Worm (Caenorhabditis elegans) whole organism, young adult: ENCODE measurements around the gene ndab-2.
A peak's percentile ranks its signal among the peaks of the same experiment; 100 is the strongest.

Experiments used
- B0336.3 ChIP-seq: fragments of 200-800 bp; sonication (Bioruptor generic); IDR thresholded peaks from 2 replicates; pipeline ENCODE4 v1.3.6; 2022; ENCODE audit warnings: missing genetic modification characterization, missing compliant biosample characterization
- C17E4.6 ChIP-seq: fragments of 200-800 bp; sonication (Bioruptor generic); IDR thresholded peaks from 2 replicates; pipeline ENCODE4 v1.3.6; 2022; ENCODE audit warnings: missing genetic modification reagents, missing genetic modification characterization, missing compliant biosample characterization
- D2030.7 ChIP-seq: fragments of 200-800 bp; sonication (Bioruptor generic); IDR thresholded peaks from 2 replicates; pipeline ENCODE4 v1.3.6; 2022; ENCODE audit warnings: missing genetic modification reagents, missing genetic modification characterization, missing compliant biosample characterization
- F23B12.7 ChIP-seq: sonication (generic microtip); optimal IDR thresholded peaks from 2 replicates; lab custom pipeline; 2017; ENCODE audit warnings: missing genetic modification characterization, mild to moderate bottlenecking, missing compliant biosample characterization, antibody characterized with exemption, moderate library complexity; ENCODE audit not compliant: insufficient read depth
- F33H1.4 ChIP-seq: fragments of 200-800 bp; sonication (Bioruptor generic); IDR thresholded peaks from 2 replicates; pipeline ENCODE4 v1.3.6; 2022; ENCODE audit warnings: missing genetic modification reagents, missing genetic modification characterization, missing compliant biosample characterization
- F37B4.10 ChIP-seq: fragments of 200-800 bp; sonication (Bioruptor generic); IDR thresholded peaks from 2 replicates; pipeline ENCODE4 v1.3.6; 2022; ENCODE audit warnings: missing genetic modification characterization, missing compliant biosample characterization
- Y67H2A.10 ChIP-seq: fragments of 200-800 bp; sonication (Bioruptor generic); conservative IDR thresholded peaks from 2 replicates; pipeline ENCODE4 v1.3.6; 2022; ENCODE audit warnings: missing genetic modification reagents, missing genetic modification characterization, missing compliant biosample characterization
- ZK185.1 ChIP-seq: sonication (generic microtip); optimal IDR thresholded peaks from 2 replicates; lab custom pipeline; 2016; ENCODE audit warnings: mild to moderate bottlenecking, missing genetic modification characterization, missing compliant biosample characterization; ENCODE audit not compliant: poor library complexity, severe bottlenecking
- aptf-2 ChIP-seq: fragments of 200-800 bp; sonication (Bioruptor generic); conservative IDR thresholded peaks from 2 replicates; pipeline ENCODE4 v1.3.6; 2022; ENCODE audit warnings: missing genetic modification reagents, missing genetic modification characterization, missing compliant biosample characterization
- bed-2 ChIP-seq: fragments of 200-800 bp; sonication (Bioruptor generic); IDR thresholded peaks from 2 replicates; pipeline ENCODE4 v1.3.6; 2022; ENCODE audit warnings: missing genetic modification reagents, missing genetic modification characterization, missing compliant biosample characterization
- ceh-27 ChIP-seq: fragments of 200-800 bp; sonication (Bioruptor generic); optimal IDR thresholded peaks from 2 replicates; lab custom pipeline; 2018; ENCODE audit warnings: mild to moderate bottlenecking, missing genetic modification characterization, moderate library complexity, missing compliant biosample characterization
- ceh-91 ChIP-seq: fragments of 200-800 bp; sonication (Bioruptor generic); IDR thresholded peaks from 2 replicates; pipeline ENCODE4 v1.3.6; 2022; ENCODE audit warnings: missing genetic modification reagents, missing genetic modification characterization, missing compliant biosample characterization
- chd-7 ChIP-seq: sonication (generic microtip); optimal IDR thresholded peaks from 2 replicates; lab custom pipeline; 2016; ENCODE audit warnings: mild to moderate bottlenecking, missing genetic modification characterization, moderate library complexity, missing compliant biosample characterization
- dpff-1 ChIP-seq: sonication (generic microtip); optimal IDR thresholded peaks from 2 replicates; lab custom pipeline; 2017; ENCODE audit warnings: mild to moderate bottlenecking, missing genetic modification characterization, missing compliant biosample characterization
- dpl-1 ChIP-seq: fragments of 150-350 bp; optimal IDR thresholded peaks from 2 replicates; lab custom pipeline; 2014; ENCODE audit warnings: missing biosample characterization, missing genetic modification reagents, missing genetic modification characterization
- efl-1 ChIP-seq: fragments of 150-350 bp; optimal IDR thresholded peaks from 2 replicates; lab custom pipeline; 2014; ENCODE audit warnings: missing biosample characterization, missing genetic modification reagents, missing genetic modification characterization
- ekl-4 ChIP-seq: fragments of 200-800 bp; sonication (Bioruptor generic); IDR thresholded peaks from 2 replicates; pipeline ENCODE4 v1.3.6; 2022; ENCODE audit warnings: missing genetic modification reagents, missing genetic modification characterization, missing compliant biosample characterization
- hlh-26 ChIP-seq: fragments of 200-800 bp; sonication (Bioruptor generic); conservative IDR thresholded peaks from 2 replicates; pipeline ENCODE4 v1.3.6; 2022; ENCODE audit warnings: missing genetic modification reagents, missing genetic modification characterization, missing compliant biosample characterization
- hsf-1 ChIP-seq: fragments of 200-800 bp; sonication (Bioruptor generic); IDR thresholded peaks from 2 replicates; pipeline ENCODE4 v1.3.6; 2022; ENCODE audit warnings: missing genetic modification reagents, missing genetic modification characterization, missing compliant biosample characterization
- lin-35 ChIP-seq, 3 experiments: fragments of 150-350 bp in 2 of 3; sonication (generic microtip) in 1 of 3; optimal IDR thresholded peaks; 2 replicates each; lab custom pipeline; 2014 to 2018; ENCODE audit warnings: missing biosample characterization in 3 of 3, missing genetic modification characterization in 3 of 3, missing genetic modification reagents in 3 of 3
- lin-54 ChIP-seq: fragments of 200-800 bp; sonication (Bioruptor generic); optimal IDR thresholded peaks from 2 replicates; lab custom pipeline; 2018; ENCODE audit warnings: mild to moderate bottlenecking, missing genetic modification characterization, missing compliant biosample characterization
- lsl-1 ChIP-seq: fragments of 200-800 bp; sonication (Bioruptor generic); optimal IDR thresholded peaks from 2 replicates; lab custom pipeline; 2018; ENCODE audit warnings: mild to moderate bottlenecking, missing genetic modification characterization, moderate library complexity, missing compliant biosample characterization
- madf-3 ChIP-seq: fragments of 200-800 bp; sonication (Bioruptor generic); IDR thresholded peaks from 2 replicates; pipeline ENCODE4 v1.3.6; 2022; ENCODE audit warnings: missing genetic modification reagents, missing genetic modification characterization, missing compliant biosample characterization
- mcd-1 ChIP-seq: fragments of 200-800 bp; sonication (Bioruptor generic); IDR thresholded peaks from 2 replicates; pipeline ENCODE4 v1.3.6; 2022; ENCODE audit warnings: missing genetic modification reagents, missing genetic modification characterization, missing compliant biosample characterization
- nfya-1 ChIP-seq: sonication (generic microtip); optimal IDR thresholded peaks from 2 replicates; lab custom pipeline; 2017; ENCODE audit warnings: antibody characterized with exemption, missing compliant biosample characterization, missing genetic modification characterization, borderline replicate concordance; ENCODE audit not compliant: insufficient read depth
- rcor-1 ChIP-seq: fragments of 200-800 bp; sonication (Bioruptor generic); IDR thresholded peaks from 2 replicates; pipeline ENCODE4 v1.3.6; 2022; ENCODE audit warnings: missing genetic modification reagents, missing genetic modification characterization, missing compliant biosample characterization
- snpc-1.3 ChIP-seq: sonication (generic microtip); optimal IDR thresholded peaks from 2 replicates; lab custom pipeline; 2017; ENCODE audit warnings: missing genetic modification characterization, mild to moderate bottlenecking, missing compliant biosample characterization, antibody characterized with exemption, moderate library complexity, missing genotype, missing genetic modification reagents; ENCODE audit not compliant: insufficient read depth
- snpc-3.4 ChIP-seq: sonication (generic microtip); optimal IDR thresholded peaks from 2 replicates; lab custom pipeline; 2017; ENCODE audit warnings: missing genetic modification characterization, mild to moderate bottlenecking, missing compliant biosample characterization, antibody characterized with exemption, moderate library complexity, missing genotype, missing genetic modification reagents
- snpc-4 ChIP-seq, 5 experiments: fragments of 150-350 bp in 1 of 5; sonication (generic microtip) in 4 of 5; optimal IDR thresholded peaks; 2 replicates each; lab custom pipeline; 2014 to 2018; ENCODE audit warnings: missing genetic modification characterization in 5 of 5, missing biosample characterization in 3 of 5, antibody characterized with exemption in 2 of 5, mild to moderate bottlenecking in 2 of 5, missing compliant biosample characterization in 2 of 5, missing genotype in 2 of 5, moderate library complexity in 2 of 5, missing genetic modification reagents in 1 of 5
- tbx-9 ChIP-seq: sonication (generic microtip); optimal IDR thresholded peaks from 2 replicates; lab custom pipeline; 2016; ENCODE audit warnings: borderline replicate concordance, missing genetic modification characterization, inconsistent platforms, missing compliant biosample characterization
- unc-130 ChIP-seq: sonication (generic microtip); optimal IDR thresholded peaks from 2 replicates; lab custom pipeline; 2016; ENCODE audit warnings: missing genetic modification reagents, missing genetic modification characterization, missing compliant biosample characterization
- ztf-18 ChIP-seq: sonication (generic microtip); optimal IDR thresholded peaks from 2 replicates; lab custom pipeline; 2016; ENCODE audit warnings: missing genotype, mild to moderate bottlenecking, missing genetic modification characterization, missing compliant biosample characterization
- ztf-22 ChIP-seq: fragments of 200-800 bp; sonication (Bioruptor generic); optimal IDR thresholded peaks from 2 replicates; lab custom pipeline; 2018; ENCODE audit warnings: mild to moderate bottlenecking, missing genetic modification characterization, moderate library complexity, missing compliant biosample characterization

ndab-2 gene

DNA sequence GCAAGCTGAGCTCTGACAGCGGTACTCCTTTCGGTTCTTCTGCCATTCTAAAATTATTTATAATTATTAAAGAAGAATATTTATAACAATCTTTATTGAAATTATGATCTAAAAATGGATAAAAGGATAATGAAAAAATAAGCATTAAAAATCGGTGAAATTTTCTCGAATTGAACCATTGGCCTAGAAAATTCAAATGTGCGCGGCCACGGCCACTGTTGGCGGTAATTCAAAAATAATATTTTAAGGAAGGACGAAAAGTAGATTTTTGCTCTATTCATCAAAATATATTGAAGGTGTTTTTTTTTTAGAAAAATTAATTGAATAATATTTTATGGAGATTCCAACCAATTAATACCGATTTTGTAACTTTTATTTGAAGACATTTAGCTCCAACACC, 18.3 kb downstream of the ndab-2 start, which contains the start of gene pfd-5:
pfd-5 (minus strand) TSS at position 47 of the 400 bp plus-strand sequence.
- TF ChIP-seq ztf-18 (peak; percentile 11), lin-35 (GFP tag; optimal IDR thresholded peaks at IDR 0.05; lab: Kevin White, UChicago) (peak in 2 of 3 experiments; percentile 32 to 93), mcd-1 (GFP tag; lab: Robert Waterston, UW) (peak; percentile 55; the same call in 1 of the 2 replicates), lin-54 (GFP tag; lab: Kevin White, UChicago) (peak; percentile 98), F37B4.10 (GFP tag; lab: Robert Waterston, UW) (no peak), hsf-1 (GFP tag; lab: Robert Waterston, UW) (0 out of 2 replicates have a peak, but pooled peaks have one; percentile 46), dpl-1 (peak; percentile 70), F33H1.4 (GFP tag; lab: Robert Waterston, UW) (peak; percentile 63), ceh-27 (GFP tag; lab: Kevin White, UChicago) (peak; percentile 50), efl-1 (peak; percentile 90), tbx-9 (tag; lab: Kevin White, UChicago) (no peak), C17E4.6 (no peak), lsl-1 (peak; percentile 11), D2030.7 (GFP tag; lab: Robert Waterston, UW) (peak; percentile 39), dpff-1 (tag; lab: Kevin White, UChicago) (no peak), unc-130 (GFP tag; lab: Kevin White, UChicago) (peak; percentile 66), rcor-1 (GFP tag; lab: Robert Waterston, UW) (peak; percentile 60), ztf-22 (GFP tag; lab: Kevin White, UChicago) (no peak), snpc-4 (GFP tag; optimal IDR thresholded peaks at IDR 0.05; lab: Kevin White, UChicago) (no peak), snpc-4 (tag; optimal IDR thresholded peaks at IDR 0.05; lab: Kevin White, UChicago) (peak in 1 of 4 experiments; percentile 20), ekl-4 (GFP tag; lab: Robert Waterston, UW) (no peak), ZK185.1 (tag; lab: Kevin White, UChicago) (peak; percentile 55)

DNA sequence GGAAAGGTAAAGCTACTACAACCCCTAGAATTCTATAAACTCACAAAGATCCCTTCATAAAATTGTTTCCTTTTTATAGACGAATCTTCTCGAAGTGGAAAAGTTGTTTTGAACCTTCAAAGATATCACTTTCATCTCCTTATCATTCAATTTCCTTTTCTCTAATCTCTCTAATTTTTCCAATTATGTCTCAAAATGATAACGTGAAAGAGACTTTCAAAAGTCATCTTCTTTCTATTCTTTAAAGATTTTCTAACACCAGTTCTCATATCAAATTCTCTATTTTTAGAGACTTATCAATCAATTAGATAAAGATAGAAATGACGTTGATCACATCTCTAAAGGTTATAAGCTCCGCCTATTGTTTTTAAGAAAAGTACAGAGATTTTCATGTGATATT, 18.9 kb downstream of the ndab-2 start:
- TF ChIP-seq snpc-3.4 (no peak), D2030.7 (GFP tag; lab: Robert Waterston, UW) (no peak), Y67H2A.10 (GFP tag; lab: Robert Waterston, UW) (no peak), lsl-1 (no peak), snpc-1.3 (tag; lab: Kevin White, UChicago) (no peak), ceh-91 (GFP tag; lab: Robert Waterston, UW) (no peak), chd-7 (tag; lab: Kevin White, UChicago) (no peak), aptf-2 (GFP tag; lab: Robert Waterston, UW) (no peak), lin-35 (GFP tag; optimal IDR thresholded peaks at IDR 0.05; lab: Kevin White, UChicago) (no peak), hlh-26 (no peak), nfya-1 (tag; lab: Kevin White, UChicago) (no peak), unc-130 (GFP tag; lab: Kevin White, UChicago) (no peak), bed-2 (GFP tag; lab: Robert Waterston, UW) (no peak), madf-3 (GFP tag; lab: Robert Waterston, UW) (no peak), B0336.3 (GFP tag; lab: Robert Waterston, UW) (no peak), F23B12.7 (no peak)
